Fruit fly (Drosophila melanogaster) whole organism, embryonic: Measurements from ENCODE around the gene Ire1.

ENCODE experiments used
- Aef1 ChIP-seq: fragments of 200-800 bp; sonication (Bioruptor generic); IDR thresholded peaks from 3 replicates; pipeline ENCODE4 v1.3.6; 2022; ENCODE audit warnings: missing biosample characterization, missing genetic modification characterization
- Blimp-1 ChIP-seq: fragments of 200-800 bp; sonication (Bioruptor generic); optimal IDR thresholded peaks from 3 replicates; lab custom pipeline; 2018; ENCODE audit warnings: missing biosample characterization, missing genetic modification characterization, mild to moderate bottlenecking, moderate library complexity, missing genetic modification reagents
- CG10654 ChIP-seq: fragments of 200-800 bp; sonication (Bioruptor generic); optimal IDR thresholded peaks from 2 replicates; lab custom pipeline; 2016; ENCODE audit warnings: missing biosample characterization, missing genetic modification characterization
- CG11398 ChIP-seq: fragments of 200-800 bp; sonication (Bioruptor generic); optimal IDR thresholded peaks from 2 replicates; lab custom pipeline; 2016; ENCODE audit warnings: missing biosample characterization, missing genetic modification characterization
- CG13123 ChIP-seq: fragments of 200-800 bp; sonication (Bioruptor generic); optimal IDR thresholded peaks from 2 replicates; lab custom pipeline; 2016; ENCODE audit warnings: missing biosample characterization, missing genetic modification characterization
- CG15011 ChIP-seq: fragments of 200-800 bp; sonication (Bioruptor generic); optimal IDR thresholded peaks from 3 replicates; lab custom pipeline; 2018; ENCODE audit warnings: missing biosample characterization, mild to moderate bottlenecking, missing genetic modification characterization
- CG15514 ChIP-seq: fragments of 200-800 bp; sonication (Bioruptor generic); optimal IDR thresholded peaks from 3 replicates; lab custom pipeline; 2017; ENCODE audit warnings: missing biosample characterization, missing genetic modification characterization, mild to moderate bottlenecking, moderate library complexity, missing genetic modification reagents
- CG1603 ChIP-seq: fragments of 200-800 bp; sonication (Bioruptor generic); optimal IDR thresholded peaks from 2 replicates; lab custom pipeline; 2019; ENCODE audit warnings: missing biosample characterization, mild to moderate bottlenecking, missing genetic modification characterization, moderate library complexity
- CG17328 ChIP-seq: fragments of 200-800 bp; sonication (Bioruptor generic); IDR thresholded peaks from 2 replicates; pipeline ENCODE4 v1.3.6; 2022; ENCODE audit warnings: missing biosample characterization, missing genetic modification characterization
- CG17568 ChIP-seq: fragments of 200-800 bp; sonication (Bioruptor generic); optimal IDR thresholded peaks from 2 replicates; lab custom pipeline; 2018; ENCODE audit warnings: missing biosample characterization, mild to moderate bottlenecking, missing genetic modification characterization, moderate library complexity
- CG18262 ChIP-seq: fragments of 200-800 bp; optimal IDR thresholded peaks from 3 replicates; lab custom pipeline; 2019; ENCODE audit warnings: missing biosample characterization, mild to moderate bottlenecking, missing genetic modification characterization, moderate library complexity
- CG1832 ChIP-seq: fragments of 200-800 bp; sonication (Bioruptor generic); optimal IDR thresholded peaks from 2 replicates; lab custom pipeline; 2017; ENCODE audit warnings: missing biosample characterization, mild to moderate bottlenecking, missing genetic modification characterization, inconsistent platforms
- CG2202 ChIP-seq: fragments of 200-800 bp; sonication (Bioruptor generic); optimal IDR thresholded peaks from 2 replicates; lab custom pipeline; 2018; ENCODE audit warnings: missing biosample characterization, mild to moderate bottlenecking, missing genetic modification characterization
- CG30020 ChIP-seq: fragments of 200-800 bp; optimal IDR thresholded peaks from 2 replicates; lab custom pipeline; 2019; ENCODE audit warnings: missing biosample characterization, mild to moderate bottlenecking, missing genetic modification characterization, moderate library complexity
- CG33213 ChIP-seq: fragments of 200-800 bp; sonication (Bioruptor generic); optimal IDR thresholded peaks from 3 replicates; lab custom pipeline; 2016; ENCODE audit warnings: missing biosample characterization, missing genetic modification characterization
- CG33557 ChIP-seq: fragments of 200-800 bp; sonication (Bioruptor generic); optimal IDR thresholded peaks from 2 replicates; lab custom pipeline; 2019; ENCODE audit warnings: missing biosample characterization, mild to moderate bottlenecking, missing genetic modification characterization, moderate library complexity
- CG34224 ChIP-seq: fragments of 200-800 bp; sonication (Bioruptor generic); IDR thresholded peaks from 3 replicates; pipeline ENCODE4 v1.3.6; 2022; ENCODE audit warnings: missing biosample characterization, missing genetic modification characterization; ENCODE audit not compliant: partially characterized antibody
- CG43689 ChIP-seq: fragments of 200-800 bp; sonication (Bioruptor generic); IDR thresholded peaks from 2 replicates; pipeline ENCODE4 v1.3.6; 2022; ENCODE audit warnings: missing biosample characterization, missing genetic modification characterization
- CG4404 ChIP-seq: fragments of 200-800 bp; sonication (Bioruptor generic); IDR thresholded peaks from 2 replicates; pipeline ENCODE4 v1.3.6; 2022; ENCODE audit warnings: missing biosample characterization, missing genetic modification characterization
- CG4730 ChIP-seq: fragments of 200-800 bp; sonication (Bioruptor generic); IDR thresholded peaks from 2 replicates; pipeline ENCODE4 v1.3.6; 2022; ENCODE audit warnings: missing biosample characterization, missing genetic modification characterization
- CG5245 ChIP-seq: fragments of 200-800 bp; sonication (Bioruptor generic); optimal IDR thresholded peaks from 3 replicates; lab custom pipeline; 2016; ENCODE audit warnings: missing biosample characterization, missing genetic modification characterization
- CG6813 ChIP-seq: fragments of 200-800 bp; sonication (Bioruptor generic); optimal IDR thresholded peaks from 2 replicates; lab custom pipeline; 2017; ENCODE audit warnings: missing biosample characterization, missing genetic modification characterization, mild to moderate bottlenecking, moderate library complexity, missing genetic modification reagents
- CG7745 ChIP-seq: fragments of 200-800 bp; sonication (Bioruptor generic); optimal IDR thresholded peaks from 2 replicates; lab custom pipeline; 2018; ENCODE audit warnings: missing biosample characterization, mild to moderate bottlenecking, missing genetic modification characterization, moderate library complexity
- CG8089 ChIP-seq: fragments of 200-800 bp; sonication (Bioruptor generic); optimal IDR thresholded peaks from 3 replicates; lab custom pipeline; 2016; ENCODE audit warnings: missing biosample characterization, missing genetic modification characterization
- CG8281 ChIP-seq: fragments of 200-800 bp; sonication (Bioruptor generic); optimal IDR thresholded peaks from 2 replicates; lab custom pipeline; 2018; ENCODE audit warnings: missing biosample characterization, mild to moderate bottlenecking, missing genetic modification characterization, moderate library complexity
- CG8765 ChIP-seq: fragments of 200-800 bp; sonication (Bioruptor generic); IDR thresholded peaks from 2 replicates; pipeline ENCODE4 v1.3.6; 2022; ENCODE audit warnings: missing biosample characterization, missing genetic modification characterization
- Ets65A ChIP-seq: fragments of 200-800 bp; sonication (Bioruptor generic); peaks from one replicate; lab custom pipeline; 2016; ENCODE audit warnings: missing biosample characterization, missing genetic modification characterization
- Fer3 ChIP-seq: fragments of 200-800 bp; sonication (Bioruptor generic); optimal IDR thresholded peaks from 2 replicates; lab custom pipeline; 2018; ENCODE audit warnings: missing biosample characterization, mild to moderate bottlenecking, missing genetic modification characterization, moderate library complexity
- Hmx ChIP-seq: fragments of 200-800 bp; sonication (Bioruptor generic); optimal IDR thresholded peaks from 2 replicates; lab custom pipeline; 2016; ENCODE audit warnings: missing biosample characterization, missing genetic modification characterization
- Hr78 ChIP-seq, 2 experiments: fragments of 200-800 bp in 1 of 2; fragments of >200 bp in 1 of 2; sonication (Bioruptor generic) in 1 of 2; optimal IDR thresholded peaks; 2 replicates each; lab custom pipeline; 2017 to 2019; ENCODE audit warnings: missing biosample characterization in 2 of 2, missing genetic modification characterization in 2 of 2, mild to moderate bottlenecking in 1 of 2, moderate library complexity in 1 of 2
- Med ChIP-seq: fragments of 200-800 bp; sonication (Bioruptor generic); peaks from one replicate; lab custom pipeline; 2016; ENCODE audit warnings: missing biosample characterization, missing genetic modification characterization, mild to moderate bottlenecking, inconsistent platforms, moderate library complexity
- Pdp1 ChIP-seq, 2 experiments: fragments of 200-800 bp; sonication (Bioruptor generic); optimal IDR thresholded peaks; 3 replicates each; lab custom pipeline; 2016; ENCODE audit warnings: missing biosample characterization in 2 of 2, missing genetic modification characterization in 2 of 2, mild to moderate bottlenecking in 1 of 2, moderate library complexity in 1 of 2
- Rx ChIP-seq: fragments of 200-800 bp; sonication (Bioruptor generic); IDR thresholded peaks from 2 replicates; pipeline ENCODE4 v1.3.6; 2022; ENCODE audit warnings: missing biosample characterization, missing genetic modification characterization
- Sry-β ChIP-seq: fragments of 200-800 bp; sonication (Bioruptor generic); optimal IDR thresholded peaks from 2 replicates; lab custom pipeline; 2018; ENCODE audit warnings: missing biosample characterization, mild to moderate bottlenecking, missing genetic modification characterization, moderate library complexity
- TFAM ChIP-seq: fragments of 200-800 bp; sonication (Bioruptor generic); optimal IDR thresholded peaks from 2 replicates; lab custom pipeline; 2017; ENCODE audit warnings: missing biosample characterization, missing genetic modification characterization, inconsistent platforms
- Usf ChIP-seq: fragments of 200-800 bp; sonication (Bioruptor generic); optimal IDR thresholded peaks from 2 replicates; lab custom pipeline; 2017; ENCODE audit warnings: missing genotype, missing biosample characterization, missing genetic modification characterization
- crc ChIP-seq: fragments of 200-800 bp; sonication (Bioruptor generic); optimal IDR thresholded peaks from 2 replicates; lab custom pipeline; 2016; ENCODE audit warnings: missing biosample characterization, missing genetic modification characterization
- danr ChIP-seq: fragments of 200-800 bp; sonication (Bioruptor generic); IDR thresholded peaks from 2 replicates; pipeline ENCODE4 v1.3.6; 2022; ENCODE audit warnings: missing biosample characterization, missing genetic modification characterization
- disco-r ChIP-seq: fragments of 200-800 bp; sonication (Bioruptor generic); optimal IDR thresholded peaks from 2 replicates; lab custom pipeline; 2016; ENCODE audit warnings: missing biosample characterization, missing genetic modification characterization
- dmrt11E ChIP-seq: fragments of 200-800 bp; sonication (Bioruptor generic); optimal IDR thresholded peaks from 3 replicates; lab custom pipeline; 2018; ENCODE audit warnings: missing biosample characterization, mild to moderate bottlenecking, missing genetic modification characterization, moderate library complexity
- dpn ChIP-seq, 2 experiments: fragments of 200-800 bp; sonication (Bioruptor generic); optimal IDR thresholded peaks; 3 replicates each; lab custom pipeline; 2016; ENCODE audit warnings: missing biosample characterization in 2 of 2, missing genetic modification characterization in 2 of 2
- fu2 ChIP-seq: fragments of 200-800 bp; sonication (Bioruptor generic); optimal IDR thresholded peaks from 2 replicates; lab custom pipeline; 2016; ENCODE audit warnings: missing biosample characterization, missing genetic modification characterization
- ind ChIP-seq: fragments of 200-800 bp; sonication (Bioruptor generic); optimal IDR thresholded peaks from 3 replicates; lab custom pipeline; 2016; ENCODE audit warnings: missing biosample characterization, missing genetic modification characterization
- insv ChIP-seq, 2 experiments: fragments of 200-800 bp; sonication (Bioruptor generic); optimal IDR thresholded peaks; 3 replicates each; lab custom pipeline; 2016 to 2018; ENCODE audit warnings: missing biosample characterization in 2 of 2, missing genetic modification characterization in 2 of 2
- otp ChIP-seq: fragments of 200-800 bp; sonication (Bioruptor generic); IDR thresholded peaks from 3 replicates; pipeline ENCODE4, ENCODE4 v1.3.6; 2022; ENCODE audit warnings: missing biosample characterization, missing genetic modification characterization
- pnt ChIP-seq: fragments of 200-800 bp; sonication (Bioruptor generic); optimal IDR thresholded peaks from 3 replicates; lab custom pipeline; 2016; ENCODE audit warnings: missing biosample characterization, missing genetic modification characterization
- psq ChIP-seq: fragments of 200-800 bp; sonication (Bioruptor generic); optimal IDR thresholded peaks from 2 replicates; lab custom pipeline; 2017; ENCODE audit warnings: missing biosample characterization, missing genetic modification characterization
- seq ChIP-seq: fragments of 200-800 bp; sonication (Bioruptor generic); IDR thresholded peaks from 2 replicates; pipeline ENCODE4 v1.3.6; 2022; ENCODE audit warnings: missing biosample characterization, missing genetic modification characterization
- slp2 ChIP-seq: fragments of 200-800 bp; sonication (Bioruptor generic); optimal IDR thresholded peaks from 2 replicates; lab custom pipeline; 2016; ENCODE audit warnings: missing biosample characterization, missing genetic modification characterization
- tup ChIP-seq: fragments of 200-800 bp; sonication (Bioruptor generic); optimal IDR thresholded peaks from 2 replicates; lab custom pipeline; 2016; ENCODE audit warnings: missing biosample characterization, mild to moderate bottlenecking, missing genetic modification characterization, moderate library complexity

Gene Ire1

dm6 chr3R:19902926-19903739, 42.0 kb upstream of the Ire1 start, which contains the start of gene ClpX (continued):
- TF ChIP-seq otp (GFP tag; lab: Robert Waterston, UW) (no peak), CG17328 (GFP tag; lab: Robert Waterston, UW) (no peak), dpn (GFP tag; optimal IDR thresholded peaks at IDR 0.05; lab: Kevin White, UChicago) (no peak), CG6813 (GFP tag; lab: Kevin White, UChicago) (no peak), CG11398 (GFP tag; lab: Kevin White, UChicago) (no peak), CG1832 (no peak), dmrt11E (tag; lab: Kevin White, UChicago) (no peak), seq (GFP tag; lab: Robert Waterston, UW) (no peak), CG15011 (GFP tag; lab: Kevin White, UChicago) (no peak), CG34224 (peak; percentile 80; the same call in 2 of the 3 replicates), Blimp-1 (GFP tag; lab: Kevin White, UChicago) (no peak), Hmx (GFP tag; lab: Kevin White, UChicago) (no peak), insv (GFP tag; optimal IDR thresholded peaks at IDR 0.05; lab: Kevin White, UChicago) (no peak), TFAM (GFP tag; lab: Kevin White, UChicago) (no peak), danr (GFP tag; lab: Robert Waterston, UW) (no peak), CG33557 (GFP tag; lab: Kevin White, UChicago) (peak; percentile 2), CG15514 (GFP tag; lab: Kevin White, UChicago) (peak; percentile 63), CG10654 (no peak), CG7745 (tag; lab: Kevin White, UChicago) (no peak), Ets65A (GFP tag; lab: Kevin White, UChicago) (no peak), CG1603 (tag; lab: Kevin White, UChicago) (peak; percentile 48), CG2202 (no peak), slp2 (GFP tag; lab: Kevin White, UChicago) (no peak), CG17568 (GFP tag; lab: Kevin White, UChicago) (no peak), tup (GFP tag; lab: Kevin White, UChicago) (no peak), Usf (GFP tag; lab: Kevin White, UChicago) (no peak), CG4730 (GFP tag; lab: Robert Waterston, UW) (no peak), fu2 (no peak), Aef1 (GFP tag; lab: Robert Waterston, UW) (no peak), CG18262 (tag; lab: Kevin White, UChicago) (no peak), CG30020 (no peak), disco-r (GFP tag; lab: Kevin White, UChicago) (no peak), Med (GFP tag; lab: Kevin White, UChicago) (peak; percentile 81), CG43689 (GFP tag; lab: Robert Waterston, UW) (no peak), CG13123 (GFP tag; lab: Kevin White, UChicago) (no peak), Hr78 (GFP tag; optimal IDR thresholded peaks at IDR 0.05; lab: Kevin White, UChicago) (no peak), Pdp1 (GFP tag; optimal IDR thresholded peaks at IDR 0.05; lab: Kevin White, UChicago) (peak in 1 of 2 experiments; percentile 59), ind (no peak), CG8765 (GFP tag; lab: Robert Waterston, UW) (no peak), Sry-β (GFP tag; lab: Kevin White, UChicago) (no peak), psq (GFP tag; lab: Kevin White, UChicago) (no peak), CG8281 (tag; lab: Kevin White, UChicago) (no peak), Fer3 (no peak), crc (GFP tag; lab: Kevin White, UChicago) (no peak), CG4404 (GFP tag; lab: Robert Waterston, UW) (no peak), CG5245 (no peak), pnt (GFP tag; lab: Kevin White, UChicago) (no peak), Rx (GFP tag; lab: Robert Waterston, UW) (no peak), CG33213 (GFP tag; lab: Kevin White, UChicago) (no peak), CG8089 (GFP tag; lab: Kevin White, UChicago) (no peak)
